Worm (Caenorhabditis elegans): Measurements from ENCODE around the gene ZK105.14.

Gene ZK105.14

ce11 chrV:7730488-7730887 is 8.6 kb upstream of the ZK105.14 start (continued):
- TF ChIP-seq vab-15 (tag; optimal IDR thresholded peaks at IDR 0.05) (no peak), unc-30 (tag; optimal IDR thresholded peaks at IDR 0.05) (no peak), grh-1 (GFP tag; IDR thresholded peaks at IDR 0.05) (no peak), fkh-8 (tag; optimal IDR thresholded peaks at IDR 0.05) (peak; percentile 45), mdl-1 (tag; optimal IDR thresholded peaks at IDR 0.05) (peak in 1 of 2 experiments; percentile 45), lin-39 (tag; optimal IDR thresholded peaks at IDR 0.05) (no peak), nhr-90 (tag; optimal IDR thresholded peaks at IDR 0.05; ENCODE audit: poor library complexity) (peak; percentile 66), ztf-4 (tag; optimal IDR thresholded peaks at IDR 0.05) (peak; percentile 73), ceh-63 (GFP tag; optimal IDR thresholded peaks at IDR 0.05) (no peak), nhr-85 (tag) (peak; percentile 69), egl-13 (tag; optimal IDR thresholded peaks at IDR 0.05) (no peak), unc-130 (tag; optimal IDR thresholded peaks at IDR 0.05) (peak; percentile 13), ceh-8 (GFP tag; optimal IDR thresholded peaks at IDR 0.05) (no peak), mef-2 (tag; optimal IDR thresholded peaks at IDR 0.05) (no peak), ama-1 (optimal IDR thresholded peaks at IDR 0.05) (peak; percentile 62), efl-1 (optimal IDR thresholded peaks at IDR 0.05) (peak; percentile 38 to 52), efl-1 (GFP tag; optimal IDR thresholded peaks at IDR 0.05 in 1 of 2) (peak; percentile 47 to 93), C34B4.2 (tag; optimal IDR thresholded peaks at IDR 0.05) (no peak), unc-98 (GFP tag; IDR thresholded peaks at IDR 0.05) (no peak), hpl-2 (GFP tag; optimal IDR thresholded peaks at IDR 0.05) (peak; percentile 55), Y116A8C.19 (tag; optimal IDR thresholded peaks at IDR 0.05; ENCODE audit: borderline replicate concordance) (no peak), nhr-19 (GFP tag; conservative IDR thresholded peaks at IDR 0.05) (peak; percentile 49), mep-1 (tag; optimal IDR thresholded peaks at IDR 0.05) (peak; percentile 44), zag-1 (tag; optimal IDR thresholded peaks at IDR 0.05) (no peak), nhr-76 (tag; optimal IDR thresholded peaks at IDR 0.05) (no peak), nhr-20 (tag; optimal IDR thresholded peaks at IDR 0.05) (peak; percentile 67), zip-4 (GFP tag; optimal IDR thresholded peaks at IDR 0.05) (no peak), dpl-1 (GFP tag; optimal IDR thresholded peaks at IDR 0.05) (peak; percentile 61 to 65 (median 64)), fos-1 (tag; optimal IDR thresholded peaks at IDR 0.05) (peak; percentile 50), C16A3.4 (tag; optimal IDR thresholded peaks at IDR 0.05) (peak; percentile 54), fkh-10 (GFP tag; optimal IDR thresholded peaks at IDR 0.05) (no peak), isw-1 (GFP tag; IDR thresholded peaks at IDR 0.05) (no peak), elt-2 (tag; optimal IDR thresholded peaks at IDR 0.05) (no peak), ceh-90 (tag; optimal IDR thresholded peaks at IDR 0.05) (no peak), nhr-77 (tag; optimal IDR thresholded peaks at IDR 0.05) (peak; percentile 42), blmp-1 (tag; optimal IDR thresholded peaks at IDR 0.05) (peak; percentile 32), snpc-4 (tag; optimal IDR thresholded peaks at IDR 0.05) (no peak), fkh-4 (tag; optimal IDR thresholded peaks at IDR 0.05; ENCODE audit: borderline replicate concordance) (no peak), ets-5 (GFP tag; IDR thresholded peaks at IDR 0.05) (no peak), pqm-1 (tag; optimal IDR thresholded peaks at IDR 0.05) (no peak), C04F5.9 (tag; optimal IDR thresholded peaks at IDR 0.05) (no peak), elt-3 (tag; optimal IDR thresholded peaks at IDR 0.05) (peak in 2 of 6 experiments; percentile 2 to 48), dsc-1 (tag; optimal IDR thresholded peaks at IDR 0.05) (peak; percentile 53), lin-13 (GFP tag; optimal IDR thresholded peaks at IDR 0.05) (peak; percentile 42), swsn-7 (tag; optimal IDR thresholded peaks at IDR 0.05) (peak; percentile 56), nhr-28 (tag; optimal IDR thresholded peaks at IDR 0.05) (no peak), ces-1 (GFP tag; optimal IDR thresholded peaks at IDR 0.05) (no peak), mab-9 (GFP tag; IDR thresholded peaks at IDR 0.05) (no peak), lin-14 (GFP tag; optimal IDR thresholded peaks at IDR 0.05) (peak; percentile 49), irx-1 (tag; optimal IDR thresholded peaks at IDR 0.05) (peak; percentile 14), skn-1 (tag; optimal IDR thresholded peaks at IDR 0.05) (no peak), egl-27 (tag; optimal IDR thresholded peaks at IDR 0.05) (no peak), nhr-84 (tag; optimal IDR thresholded peaks at IDR 0.05) (no peak)

Measured in whole organism, L1 larva.